Worm (Caenorhabditis elegans) whole organism, L2 larva: Measurements from ENCODE around the gene nonu-1.

Source experiments
- dmd-4 ChIP-seq: sonication (generic microtip); optimal IDR thresholded peaks from 2 replicates; lab custom pipeline; 2017; ENCODE audit warnings: missing biosample characterization, missing genetic modification characterization
- lin-13 ChIP-seq: fragments of 150-350 bp; optimal IDR thresholded peaks from 2 replicates; lab custom pipeline; 2014; ENCODE audit warnings: missing biosample characterization, missing genetic modification reagents, missing genetic modification characterization
- lsy-2 ChIP-seq, 2 experiments: fragments of 150-350 bp in 1 of 2; sonication (generic microtip) in 1 of 2; optimal IDR thresholded peaks; 2 replicates each; lab custom pipeline; 2014 to 2017; ENCODE audit warnings: missing biosample characterization in 2 of 2, missing genetic modification characterization in 2 of 2
- mbf-1 ChIP-seq: sonication (generic microtip); optimal IDR thresholded peaks from 2 replicates; lab custom pipeline; 2017; ENCODE audit warnings: missing biosample characterization, missing genetic modification characterization
- sem-4 ChIP-seq: fragments of 150-350 bp; optimal IDR thresholded peaks from 2 replicates; lab custom pipeline; 2014; ENCODE audit warnings: missing biosample characterization, missing genetic modification reagents, missing genetic modification characterization
- ztf-11 ChIP-seq: sonication (generic microtip); optimal IDR thresholded peaks from 2 replicates; lab custom pipeline; 2017; ENCODE audit warnings: missing biosample characterization, missing genetic modification characterization

DNA sequence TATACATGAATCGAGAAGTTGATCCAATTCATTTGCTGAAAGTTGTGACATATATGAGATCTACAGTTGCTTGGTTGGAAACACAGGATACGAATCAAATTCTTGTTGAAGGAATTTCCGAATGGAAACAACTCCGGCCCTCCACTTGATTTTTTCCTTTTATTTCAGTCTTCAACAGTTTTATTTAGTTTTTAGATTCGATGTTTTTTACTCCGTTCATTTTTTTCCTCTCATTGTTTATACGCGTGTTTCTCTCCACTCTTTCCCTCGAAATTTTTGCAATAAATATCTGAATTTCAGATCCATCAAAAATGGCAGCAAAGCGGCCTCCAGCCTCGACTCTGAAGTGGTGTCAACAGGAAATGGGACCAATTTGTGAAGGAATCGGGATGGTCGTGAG lies 13.4 kb upstream of the nonu-1 start, which contains the start of gene coq-8:
- TF ChIP-seq lin-13 (GFP tag; lab: Kevin White, UChicago) (no peak), ztf-11 (tag; lab: Kevin White, UChicago) (no peak), dmd-4 (tag; lab: Kevin White, UChicago) (no peak), mbf-1 (tag; lab: Kevin White, UChicago) (no peak), lsy-2 (tag; optimal IDR thresholded peaks at IDR 0.05; lab: Kevin White, UChicago) (no peak), sem-4 (tag; lab: Kevin White, UChicago) (no peak)
